Worm (Caenorhabditis elegans) whole organism, L4 larva: ENCODE measurements around the gene C36A4.4.

Experiments used
- F10B5.3 ChIP-seq: sonication (generic microtip); optimal IDR thresholded peaks from 2 replicates; lab custom pipeline; 2016; ENCODE audit warnings: mild to moderate bottlenecking, missing genetic modification characterization, missing compliant biosample characterization
- F37D6.2 ChIP-seq: sonication (generic microtip); optimal IDR thresholded peaks from 2 replicates; lab custom pipeline; 2016; ENCODE audit warnings: mild to moderate bottlenecking, missing genetic modification characterization, missing compliant biosample characterization
- F44E2.7 ChIP-seq: fragments of 200-800 bp; sonication (Bioruptor generic); IDR thresholded peaks from 2 replicates; pipeline ENCODE4 v2.1.2; 2022; ENCODE audit warnings: missing genetic modification characterization, missing compliant biosample characterization
- T26A8.4 ChIP-seq: fragments of 200-800 bp; sonication (Bioruptor generic); IDR thresholded peaks from 2 replicates; pipeline ENCODE4 v1.3.6; 2022; ENCODE audit warnings: missing genetic modification characterization, missing compliant biosample characterization
- ZK337.2 ChIP-seq: fragments of 200-800 bp; sonication (Bioruptor generic); IDR thresholded peaks from 2 replicates; pipeline ENCODE4 v1.3.6; 2022; ENCODE audit warnings: missing genetic modification reagents, missing genetic modification characterization, missing compliant biosample characterization
- aha-1 ChIP-seq: fragments of 150-350 bp; peaks from one replicate; lab custom pipeline; 2014; ENCODE audit warnings: missing biosample characterization, missing genetic modification characterization
- aly-2 ChIP-seq: sonication (generic microtip); optimal IDR thresholded peaks from 2 replicates; lab custom pipeline; 2018; ENCODE audit warnings: missing biosample characterization, missing genetic modification characterization
- arid-1 ChIP-seq: fragments of 200-800 bp; sonication (Bioruptor generic); conservative IDR thresholded peaks from 2 replicates; pipeline ENCODE4 v1.3.6; 2022; ENCODE audit warnings: missing genetic modification reagents, missing genetic modification characterization, missing compliant biosample characterization
- ceh-44 ChIP-seq: fragments of 200-800 bp; sonication (Bioruptor generic); IDR thresholded peaks from 2 replicates; pipeline ENCODE4 v1.3.6; 2022; ENCODE audit warnings: missing genetic modification reagents, missing genetic modification characterization, missing compliant biosample characterization
- cey-2 ChIP-seq: sonication (generic microtip); optimal IDR thresholded peaks from 3 replicates; lab custom pipeline; 2017; ENCODE audit warnings: missing genetic modification characterization, mild to moderate bottlenecking, missing compliant biosample characterization, antibody characterized with exemption, borderline replicate concordance; ENCODE audit not compliant: insufficient read depth
- ctbp-1 ChIP-seq: fragments of 200-800 bp; sonication (Bioruptor generic); IDR thresholded peaks from 2 replicates; pipeline ENCODE4 v1.3.6; 2022; ENCODE audit warnings: missing genetic modification reagents, missing genetic modification characterization, missing compliant biosample characterization
- daf-16 ChIP-seq, 3 experiments: sonication (generic microtip); optimal IDR thresholded peaks; 2 replicates each; lab custom pipeline; 2016 to 2017; ENCODE audit warnings: missing genetic modification characterization in 3 of 3, missing genetic modification reagents in 3 of 3, mild to moderate bottlenecking in 2 of 3, missing compliant biosample characterization in 2 of 3, missing biosample characterization in 1 of 3, moderate library complexity in 1 of 3
- egl-43 ChIP-seq: fragments of 200-800 bp; sonication (Bioruptor generic); IDR thresholded peaks from 2 replicates; pipeline ENCODE4 v1.3.6; 2022; ENCODE audit warnings: missing genetic modification reagents, missing genetic modification characterization, missing compliant biosample characterization
- fos-1 ChIP-seq: fragments of 150-350 bp; optimal IDR thresholded peaks from 2 replicates; lab custom pipeline; 2014; ENCODE audit warnings: missing biosample characterization, missing genetic modification characterization
- hlh-11 ChIP-seq: fragments of 200-800 bp; sonication (Bioruptor generic); optimal IDR thresholded peaks from 2 replicates; lab custom pipeline; 2018; ENCODE audit warnings: mild to moderate bottlenecking, missing genetic modification characterization, missing compliant biosample characterization
- hlh-30 ChIP-seq: sonication (generic microtip); optimal IDR thresholded peaks from 2 replicates; lab custom pipeline; 2017; ENCODE audit warnings: antibody characterized with exemption, mild to moderate bottlenecking, missing genetic modification characterization, missing compliant biosample characterization; ENCODE audit not compliant: insufficient read depth
- hmg-1.1 ChIP-seq: fragments of 200-800 bp; sonication (Bioruptor generic); IDR thresholded peaks from 2 replicates; pipeline ENCODE4 v1.3.6; 2022; ENCODE audit warnings: missing genetic modification reagents, missing genetic modification characterization, missing compliant biosample characterization
- jun-1 ChIP-seq: fragments of 150-350 bp; optimal IDR thresholded peaks from 2 replicates; lab custom pipeline; 2014; ENCODE audit warnings: missing biosample characterization, missing genetic modification reagents, missing genetic modification characterization
- lim-7 ChIP-seq: fragments of 200-800 bp; sonication (Bioruptor generic); IDR thresholded peaks from 2 replicates; pipeline ENCODE4 v1.3.6; 2022; ENCODE audit warnings: missing genetic modification characterization, missing compliant biosample characterization
- lin-1 ChIP-seq: fragments of 200-800 bp; sonication (Bioruptor generic); IDR thresholded peaks from 2 replicates; pipeline ENCODE4 v1.3.6; 2022; ENCODE audit warnings: missing genetic modification reagents, missing genetic modification characterization, missing compliant biosample characterization
- lin-13 ChIP-seq: fragments of 150-350 bp; optimal IDR thresholded peaks from 2 replicates; lab custom pipeline; 2014; ENCODE audit warnings: missing biosample characterization, missing genetic modification reagents, missing genetic modification characterization
- lin-29 ChIP-seq: fragments of 200-800 bp; sonication (Bioruptor generic); IDR thresholded peaks from 2 replicates; pipeline ENCODE4 v1.3.6; 2022; ENCODE audit warnings: missing genetic modification reagents, missing genetic modification characterization, missing compliant biosample characterization
- lir-3 ChIP-seq: sonication (generic microtip); optimal IDR thresholded peaks from 2 replicates; lab custom pipeline; 2016; ENCODE audit warnings: mild to moderate bottlenecking, missing genetic modification characterization, missing compliant biosample characterization
- madf-5 ChIP-seq, 2 experiments: fragments of 200-800 bp; sonication (Bioruptor generic); IDR thresholded peaks; 2 replicates each; pipeline ENCODE4 v1.3.6; 2022; ENCODE audit warnings: missing compliant biosample characterization in 2 of 2, missing genetic modification characterization in 2 of 2
- madf-9 ChIP-seq: fragments of 200-800 bp; sonication (Bioruptor generic); conservative IDR thresholded peaks from 2 replicates; pipeline ENCODE4 v1.3.6; 2022; ENCODE audit warnings: missing genetic modification reagents, missing genetic modification characterization, missing compliant biosample characterization
- mdl-1 ChIP-seq, 2 experiments: fragments of 150-350 bp in 1 of 2; sonication (generic microtip) in 1 of 2; optimal IDR thresholded peaks; 2 replicates each; lab custom pipeline; 2014 to 2017; ENCODE audit warnings: missing biosample characterization in 2 of 2, missing genetic modification characterization in 2 of 2
- mdt-29 ChIP-seq: fragments of 200-800 bp; sonication (Bioruptor generic); IDR thresholded peaks from 2 replicates; pipeline ENCODE4 v1.3.6; 2022; ENCODE audit warnings: missing genetic modification reagents, missing genetic modification characterization, missing compliant biosample characterization
- mes-2 ChIP-seq: sonication (generic microtip); optimal IDR thresholded peaks from 2 replicates; lab custom pipeline; 2016; ENCODE audit warnings: missing genotype, mild to moderate bottlenecking, missing genetic modification characterization, missing compliant biosample characterization; ENCODE audit not compliant: poor library complexity, severe bottlenecking
- nhr-11 ChIP-seq: fragments of 150-350 bp; optimal IDR thresholded peaks from 2 replicates; lab custom pipeline; 2014; ENCODE audit warnings: missing biosample characterization, missing genetic modification characterization
- nhr-111 ChIP-seq: fragments of 200-800 bp; sonication (Bioruptor generic); optimal IDR thresholded peaks from 2 replicates; lab custom pipeline; 2018; ENCODE audit warnings: mild to moderate bottlenecking, missing genetic modification characterization, missing compliant biosample characterization
- nhr-28 ChIP-seq: fragments of 150-350 bp; optimal IDR thresholded peaks from 2 replicates; lab custom pipeline; 2014; ENCODE audit warnings: missing biosample characterization, missing genetic modification characterization
- pqm-1 ChIP-seq: sonication (generic microtip); optimal IDR thresholded peaks from 2 replicates; lab custom pipeline; 2017; ENCODE audit warnings: missing biosample characterization, missing genetic modification characterization
- rbr-2 ChIP-seq: sonication (generic microtip); optimal IDR thresholded peaks from 2 replicates; lab custom pipeline; 2016; ENCODE audit warnings: missing genotype, missing genetic modification characterization, missing compliant biosample characterization
- sdz-12 ChIP-seq: fragments of 200-800 bp; sonication (Bioruptor generic); optimal IDR thresholded peaks from 2 replicates; lab custom pipeline; 2018; ENCODE audit warnings: mild to moderate bottlenecking, missing genetic modification characterization, missing compliant biosample characterization
- set-16 ChIP-seq: fragments of 200-800 bp; sonication (Bioruptor generic); IDR thresholded peaks from 2 replicates; pipeline ENCODE4 v1.3.6; 2022; ENCODE audit warnings: missing genetic modification reagents, missing genetic modification characterization, missing compliant biosample characterization
- snpc-4 ChIP-seq: fragments of 150-350 bp; optimal IDR thresholded peaks from 2 replicates; lab custom pipeline; 2014; ENCODE audit warnings: missing biosample characterization, missing genetic modification characterization
- spr-3 ChIP-seq: fragments of 200-800 bp; sonication (Bioruptor generic); optimal IDR thresholded peaks from 2 replicates; lab custom pipeline; 2018; ENCODE audit warnings: mild to moderate bottlenecking, missing genetic modification characterization, missing compliant biosample characterization
- unc-130 ChIP-seq: sonication (generic microtip); optimal IDR thresholded peaks from 2 replicates; lab custom pipeline; 2016; ENCODE audit warnings: missing genetic modification reagents, missing genetic modification characterization, missing compliant biosample characterization
- unc-62 ChIP-seq, 3 experiments: fragments of 150-350 bp in 1 of 3; sonication (generic microtip); optimal IDR thresholded peaks in 2 of 3; peaks in 1 of 3; 1 replicate in 1 of 3; 2 replicates in 2 of 3; lab custom pipeline; 2014 to 2017; ENCODE audit warnings: missing biosample characterization in 3 of 3, missing genetic modification characterization in 3 of 3, missing genetic modification reagents in 3 of 3, missing genotype in 1 of 3
- zip-11 ChIP-seq: fragments of 200-800 bp; sonication (Bioruptor generic); IDR thresholded peaks from 2 replicates; pipeline ENCODE4 v1.3.6; 2022; ENCODE audit warnings: missing genetic modification characterization, missing compliant biosample characterization
- zip-2 ChIP-seq: fragments of 150-350 bp; optimal IDR thresholded peaks from 2 replicates; lab custom pipeline; 2014; ENCODE audit warnings: missing biosample characterization, missing genetic modification characterization
- ztf-7 ChIP-seq: fragments of 150-350 bp; optimal IDR thresholded peaks from 2 replicates; lab custom pipeline; 2014; ENCODE audit warnings: missing biosample characterization, missing genetic modification characterization

C36A4.4 gene

ce11 chrIII:3873424-3873823 is 30.0 kb upstream of the C36A4.4 start (continued):
- TF ChIP-seq spr-3, result peak; percentile 11
- no peak for TF ChIP-seq lim-7 (GFP tag; lab: Robert Waterston, UW)
- 0 out of 2 replicates have a peak, but pooled peaks have one; percentile 40 for TF ChIP-seq egl-43
- TF ChIP-seq unc-62 (GFP tag; optimal IDR thresholded peaks at IDR 0.05 in 1 of 2; lab: Kevin White, UChicago), result no peak
- TF ChIP-seq unc-62 (tag; optimal IDR thresholded peaks at IDR 0.05; lab: Kevin White, UChicago), result no peak
- peak; percentile 64 for TF ChIP-seq nhr-28 (tag; lab: Kevin White, UChicago)
- TF ChIP-seq lin-29 (GFP tag; lab: Robert Waterston, UW), result no peak
- TF ChIP-seq lin-13 (GFP tag; lab: Kevin White, UChicago), result peak; percentile 25
- TF ChIP-seq mdt-29, result no peak
- no peak for TF ChIP-seq zip-11 (GFP tag; lab: Robert Waterston, UW)
- TF ChIP-seq daf-16 (GFP tag; optimal IDR thresholded peaks at IDR 0.05; lab: Kevin White, UChicago), result no peak
- TF ChIP-seq daf-16 (tag; optimal IDR thresholded peaks at IDR 0.05; lab: Kevin White, UChicago), result peak; percentile 71
- no peak for TF ChIP-seq snpc-4 (tag; lab: Kevin White, UChicago)
- TF ChIP-seq mdl-1 (tag; optimal IDR thresholded peaks at IDR 0.05; lab: Kevin White, UChicago), result peak in 1 of 2 experiments; percentile 66
- no peak for TF ChIP-seq jun-1 (tag; lab: Kevin White, UChicago)
- TF ChIP-seq set-16 (GFP tag; lab: Robert Waterston, UW), result peak; percentile 35; the same call in 1 of the 2 replicates

ce11 chrIII:3872978-3873377 is 29.6 kb upstream of the C36A4.4 start:
- TF ChIP-seq zip-2 (tag; lab: Kevin White, UChicago) (no peak), mes-2 (tag; lab: Kevin White, UChicago) (no peak), F44E2.7 (GFP tag; lab: Robert Waterston, UW) (no peak), nhr-111 (no peak), unc-130 (GFP tag; lab: Kevin White, UChicago) (no peak), aha-1 (tag; lab: Kevin White, UChicago) (peak; percentile 49), ZK337.2 (GFP tag; lab: Robert Waterston, UW) (peak; percentile 37; the same call in 1 of the 2 replicates), madf-5 (GFP tag; IDR thresholded peaks at IDR 0.05; lab: Robert Waterston, UW) (no peak), sdz-12 (GFP tag; lab: Kevin White, UChicago) (peak; percentile 42), hmg-1.1 (no peak), ztf-7 (tag; lab: Kevin White, UChicago) (no peak)
- TF ChIP-seq, all 104 proteins: peak for 3

- TF ChIP-seq ctbp-1 (GFP tag; lab: Robert Waterston, UW) (no peak), unc-62 (GFP tag; optimal IDR thresholded peaks at IDR 0.05 in 1 of 2; lab: Kevin White, UChicago) (peak in 1 of 2 experiments; percentile 1), unc-62 (tag; optimal IDR thresholded peaks at IDR 0.05; lab: Kevin White, UChicago) (no peak), arid-1 (GFP tag; lab: Robert Waterston, UW) (no peak), daf-16 (GFP tag; optimal IDR thresholded peaks at IDR 0.05; lab: Kevin White, UChicago) (no peak), daf-16 (tag; optimal IDR thresholded peaks at IDR 0.05; lab: Kevin White, UChicago) (peak; percentile 34), lin-1 (GFP tag; lab: Robert Waterston, UW) (peak; percentile 22; the same call in 1 of the 2 replicates), pqm-1 (tag; lab: Kevin White, UChicago) (peak; percentile 9)
Observed at ce11 chrIII:3871763-3872486, 28.5 kb upstream of the C36A4.4 start.

ce11 chrIII:3869292-3869781 is 25.9 kb upstream of the C36A4.4 start:
- peak; percentile 86 for TF ChIP-seq aly-2
- TF ChIP-seq T26A8.4 (GFP tag; lab: Robert Waterston, UW), result peak; percentile 59; the same call in 1 of the 2 replicates
- TF ChIP-seq madf-9 (GFP tag; lab: Robert Waterston, UW), result peak; percentile 35; the same call in 1 of the 2 replicates
- no peak for TF ChIP-seq F10B5.3 (tag; lab: Kevin White, UChicago)
- no peak for TF ChIP-seq snpc-4 (tag; lab: Kevin White, UChicago)
- TF ChIP-seq hlh-11 (tag; lab: Kevin White, UChicago), result no peak
- no peak for TF ChIP-seq ceh-44 (GFP tag; lab: Robert Waterston, UW)
- peak in 1 of 2 experiments; percentile 1 for TF ChIP-seq mdl-1 (tag; optimal IDR thresholded peaks at IDR 0.05; lab: Kevin White, UChicago)
- TF ChIP-seq ctbp-1 (GFP tag; lab: Robert Waterston, UW), result peak; percentile 37; the same call in 1 of the 2 replicates
- TF ChIP-seq unc-130 (GFP tag; lab: Kevin White, UChicago), result peak; percentile 87
- TF ChIP-seq F37D6.2 (tag; lab: Kevin White, UChicago), result no peak
- no peak for TF ChIP-seq rbr-2 (tag; lab: Kevin White, UChicago)
- TF ChIP-seq hlh-30 (tag; lab: Kevin White, UChicago), result no peak
- TF ChIP-seq fos-1 (tag; lab: Kevin White, UChicago), result no peak
- TF ChIP-seq nhr-11, result no peak
- no peak for TF ChIP-seq cey-2 (tag; lab: Kevin White, UChicago)
- no peak for TF ChIP-seq lir-3
- peak; percentile 66; the same call in 1 of the 2 replicates for TF ChIP-seq arid-1 (GFP tag; lab: Robert Waterston, UW)
